Fruit fly (Drosophila melanogaster): ENCODE results near the gene dj.
A peak's percentile ranks its signal among the peaks of the same experiment; 100 is the strongest.

The dj gene

dm6 chr3R:7074297-7075114 lies 15.4 kb downstream of the dj start, which contains the start of the genes Ufl1 and CG1943 (continued):
- TF ChIP-seq tna (GFP tag; IDR thresholded peaks at IDR 0.05; ENCODE audit: partially characterized antibody), result no peak
- peak in 1 of 2 experiments; percentile 55 for TF ChIP-seq Pdp1 (GFP tag; optimal IDR thresholded peaks at IDR 0.05)
- no peak for TF ChIP-seq ftz-f1 (GFP tag; optimal IDR thresholded peaks at IDR 0.05)
- no peak for TF ChIP-seq ham (GFP tag; IDR thresholded peaks at IDR 0.05)
- peak; percentile 61 for TF ChIP-seq Med (GFP tag)
- no peak for TF ChIP-seq CG31441 (GFP tag; IDR thresholded peaks at IDR 0.05)
- TF ChIP-seq Oaz (GFP tag; IDR thresholded peaks at IDR 0.05), result no peak
- TF ChIP-seq aop (GFP tag; IDR thresholded peaks at IDR 0.05), result no peak
- TF ChIP-seq CG17612 (GFP tag; IDR thresholded peaks at IDR 0.05), result no peak
- peak; percentile 94 for TF ChIP-seq CG14710 (tag; optimal IDR thresholded peaks at IDR 0.05)
- no peak for TF ChIP-seq Mes4 (GFP tag; optimal IDR thresholded peaks at IDR 0.05)
- no peak for TF ChIP-seq row (GFP tag; IDR thresholded peaks at IDR 0.05)
- no peak for TF ChIP-seq Sox102F (GFP tag; optimal IDR thresholded peaks at IDR 0.05)
- TF ChIP-seq CG34376 (GFP tag; optimal IDR thresholded peaks at IDR 0.05), result no peak
- TF ChIP-seq CG18476 (GFP tag; optimal IDR thresholded peaks at IDR 0.05), result no peak
- no peak for TF ChIP-seq twi (tag; optimal IDR thresholded peaks at IDR 0.05)
- no peak for TF ChIP-seq CG7839 (tag; optimal IDR thresholded peaks at IDR 0.05)
- TF ChIP-seq CG6683 (GFP tag; optimal IDR thresholded peaks at IDR 0.05), result no peak
- peak; percentile 58 for TF ChIP-seq CG2712 (tag; optimal IDR thresholded peaks at IDR 0.05)
- TF ChIP-seq CG15601 (tag; optimal IDR thresholded peaks at IDR 0.05), result peak; percentile 96
- TF ChIP-seq Myb (GFP tag; optimal IDR thresholded peaks at IDR 0.05), result peak; percentile 96
- TF ChIP-seq CG6654 (GFP tag; optimal IDR thresholded peaks at IDR 0.05), result no peak
- peak; percentile 75 for TF ChIP-seq MESR4 (GFP tag; optimal IDR thresholded peaks at IDR 0.05)
- no peak for TF ChIP-seq CG31388 (GFP tag; optimal IDR thresholded peaks at IDR 0.05)
- peak; percentile 34 for TF ChIP-seq nom (GFP tag; optimal IDR thresholded peaks at IDR 0.05)
- no peak for TF ChIP-seq Dbx (GFP tag; IDR thresholded peaks at IDR 0.05)
- TF ChIP-seq CG7987 (GFP tag; optimal IDR thresholded peaks at IDR 0.05), result no peak
- TF ChIP-seq Ssrp (tag; optimal IDR thresholded peaks at IDR 0.05), result no peak
- TF ChIP-seq B-H1 (GFP tag; IDR thresholded peaks at IDR 0.05), result no peak
- peak; percentile 25 for TF ChIP-seq CG12391 (tag; optimal IDR thresholded peaks at IDR 0.05)
- TF ChIP-seq CG8944 (GFP tag; optimal IDR thresholded peaks at IDR 0.05), result no peak
- no peak for TF ChIP-seq trh (GFP tag; optimal IDR thresholded peaks at IDR 0.05)
- TF ChIP-seq bbx (GFP tag; IDR thresholded peaks at IDR 0.05; ENCODE audit: partially characterized antibody), result no peak

dm6 chr3R:7075115-7075425 lies 16.0 kb downstream of the dj start:
- peak; percentile 57 for TF ChIP-seq cg (GFP tag; optimal IDR thresholded peaks at IDR 0.05)
- TF ChIP-seq MESR4 (GFP tag; optimal IDR thresholded peaks at IDR 0.05), result peak; percentile 2
- no peak for TF ChIP-seq pfk (GFP tag; optimal IDR thresholded peaks at IDR 0.05)
- no peak for TF ChIP-seq psq (GFP tag; optimal IDR thresholded peaks at IDR 0.05)
- peak; percentile 14 for TF ChIP-seq da (GFP tag; optimal IDR thresholded peaks at IDR 0.05)
- peak; percentile 28 for TF ChIP-seq Hand (GFP tag; optimal IDR thresholded peaks at IDR 0.05)
- no peak for TF ChIP-seq Adf1 (GFP tag; IDR thresholded peaks at IDR 0.05)
- TF ChIP-seq CG12299 (tag; optimal IDR thresholded peaks at IDR 0.05), result peak; percentile 37
- TF ChIP-seq sens (GFP tag), result peak; percentile 52
- TF ChIP-seq phol (tag; optimal IDR thresholded peaks at IDR 0.05), result peak; percentile 50
